Worm (Caenorhabditis elegans) whole organism, midembryonic: ENCODE measurements around the gene tost-1.

Experiments
- T22C8.4 ChIP-seq: fragments of 200-800 bp; sonication (Bioruptor generic); IDR thresholded peaks from 2 replicates; pipeline ENCODE4 v1.3.6; 2022; ENCODE audit warnings: missing genetic modification characterization, missing compliant biosample characterization
- klf-2 ChIP-seq: fragments of 200-800 bp; sonication (Bioruptor generic); conservative IDR thresholded peaks from 2 replicates; pipeline ENCODE4 v1.3.6; 2022; ENCODE audit warnings: missing genetic modification reagents, missing genetic modification characterization, missing compliant biosample characterization
- med-1 ChIP-seq: sonication (generic microtip); optimal IDR thresholded peaks from 2 replicates; lab custom pipeline; 2017; ENCODE audit warnings: missing genetic modification characterization, mild to moderate bottlenecking, missing compliant biosample characterization, antibody characterized with exemption, missing genetic modification reagents; ENCODE audit not compliant: insufficient read depth
- ztf-23 ChIP-seq: fragments of 200-800 bp; sonication (Bioruptor generic); IDR thresholded peaks from 2 replicates; pipeline ENCODE4 v1.3.6; 2022; ENCODE audit warnings: missing genetic modification reagents, missing genetic modification characterization, missing compliant biosample characterization

- no peak for TF ChIP-seq klf-2 (GFP tag; lab: Robert Waterston, UW)
- TF ChIP-seq T22C8.4 (GFP tag; lab: Robert Waterston, UW): no peak
- no peak for TF ChIP-seq ztf-23 (GFP tag; lab: Robert Waterston, UW)
- no peak for TF ChIP-seq med-1 (GFP tag; lab: Kevin White, UChicago)
Measured at ce11 chrIII:4918906-4919305, 40.8 kb upstream of the tost-1 start.
